Fruit fly (Drosophila melanogaster): Measurements from ENCODE around the gene CCT7.

- TF ChIP-seq psq (optimal IDR thresholded peaks at IDR 0.05) (no peak), Myc (optimal IDR thresholded peaks at IDR 0.05) (no peak), h (optimal IDR thresholded peaks at IDR 0.05) (no peak), insv (optimal IDR thresholded peaks at IDR 0.05) (no peak), ttk (optimal IDR thresholded peaks at IDR 0.05) (no peak), Sin3A (optimal IDR thresholded peaks at IDR 0.05) (no peak)
Observed at dm6 chr3R:8821623-8822022, 20.3 kb downstream of the CCT7 start, which contains the start of gene CG8369.

Data from Kc167 (cell line).